Fruit fly (Drosophila melanogaster) whole organism, prepupa: ENCODE results near the gene png.

ENCODE experiments used
- CG3919 ChIP-seq: fragments of 200-800 bp; sonication (Bioruptor generic); optimal IDR thresholded peaks from 3 replicates; lab custom pipeline; 2016; ENCODE audit warnings: missing biosample characterization, missing genetic modification characterization
- Eip93F ChIP-seq: fragments of 200-800 bp; sonication (Bioruptor generic); optimal IDR thresholded peaks from 2 replicates; lab custom pipeline; 2016; ENCODE audit warnings: missing biosample characterization, mild to moderate bottlenecking, missing genetic modification characterization
- net ChIP-seq: fragments of 200-800 bp; sonication (Bioruptor generic); optimal IDR thresholded peaks from 3 replicates; lab custom pipeline; 2016; ENCODE audit warnings: missing biosample characterization, missing genetic modification characterization
- svp ChIP-seq: fragments of 200-800 bp; sonication (Bioruptor generic); peaks from one replicate; lab custom pipeline; 2016; ENCODE audit warnings: missing biosample characterization, missing genetic modification characterization

DNA sequence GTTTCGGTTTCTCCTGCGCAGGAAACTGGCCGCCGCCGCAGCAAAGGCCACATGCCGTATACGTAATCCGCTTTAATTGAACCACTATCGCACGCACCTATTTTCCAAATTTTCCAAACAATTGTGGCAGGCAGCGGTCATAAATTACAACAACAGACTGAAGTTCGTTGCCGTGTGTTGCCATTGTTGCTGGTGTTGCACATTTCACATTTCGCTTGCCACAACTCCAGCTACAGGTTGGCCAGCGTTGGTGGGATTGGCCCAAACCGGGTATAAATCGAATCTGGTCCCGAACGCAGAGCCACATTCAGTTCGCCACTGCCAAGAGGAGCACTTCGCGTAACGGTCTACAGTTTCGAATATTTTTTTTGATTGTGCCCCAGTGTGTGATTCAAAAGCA, 11.5 kb upstream of the png start, which contains the start of gene CG14770:
- TF ChIP-seq CG3919, result no peak
- TF ChIP-seq net (GFP tag; lab: Kevin White, UChicago), result no peak
- TF ChIP-seq Eip93F (GFP tag; lab: Kevin White, UChicago), result no peak
- TF ChIP-seq svp (GFP tag; lab: Kevin White, UChicago), result no peak
